Worm (Caenorhabditis elegans) whole organism, L2 larva: ENCODE data around the gene srj-29.

Experiments
- Y55F3AM.14 ChIP-seq: fragments of 200-800 bp; sonication (Bioruptor generic); optimal IDR thresholded peaks from 2 replicates; lab custom pipeline; 2018; ENCODE audit warnings: mild to moderate bottlenecking, missing genetic modification characterization, missing compliant biosample characterization
- aly-2 ChIP-seq: fragments of 150-350 bp; optimal IDR thresholded peaks from 2 replicates; lab custom pipeline; 2014; ENCODE audit warnings: missing biosample characterization, missing genetic modification characterization
- fos-1 ChIP-seq: fragments of 150-350 bp; optimal IDR thresholded peaks from 2 replicates; lab custom pipeline; 2014; ENCODE audit warnings: missing biosample characterization, missing genetic modification characterization
- nhr-237 ChIP-seq: fragments of 150-350 bp; optimal IDR thresholded peaks from 2 replicates; lab custom pipeline; 2014; ENCODE audit warnings: missing biosample characterization, missing genetic modification characterization
- nhr-6 ChIP-seq: fragments of 150-350 bp; optimal IDR thresholded peaks from 2 replicates; lab custom pipeline; 2014; ENCODE audit warnings: missing biosample characterization, missing genetic modification characterization

DNA sequence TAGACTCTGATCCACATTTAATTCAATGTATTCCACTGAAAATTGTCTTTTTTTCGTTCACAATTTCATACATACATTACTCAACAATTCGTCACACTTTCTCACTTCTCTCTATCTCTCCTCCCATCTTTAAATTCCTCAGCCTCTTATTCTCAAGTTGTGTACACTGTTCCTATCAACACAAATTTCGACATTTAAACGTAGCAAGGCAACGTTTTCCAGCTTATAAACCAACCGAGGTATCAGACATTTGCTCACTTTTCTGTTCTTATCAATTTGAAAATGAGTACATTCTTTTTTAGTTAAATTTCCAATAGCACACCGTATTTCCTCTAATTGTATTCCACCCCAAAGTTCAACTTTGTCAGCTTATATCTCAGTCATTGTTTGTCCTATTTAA, 45.5 kb downstream of the srj-29 start, which contains the start of gene skr-3:
- no peak for TF ChIP-seq nhr-237 (tag; lab: Kevin White, UChicago)
- peak; percentile 71 for TF ChIP-seq fos-1 (tag; lab: Kevin White, UChicago)
- no peak for TF ChIP-seq Y55F3AM.14 (GFP tag; lab: Kevin White, UChicago)
- no peak for TF ChIP-seq nhr-6 (tag; lab: Kevin White, UChicago)
- TF ChIP-seq aly-2 (tag; lab: Kevin White, UChicago): no peak
